Fruit fly (Drosophila melanogaster) S2 (cell line): ENCODE measurements around the gene grsm.

Source experiments
- CG8478 ChIP-seq: fragments of >200 bp; optimal IDR thresholded peaks from 2 replicates; lab custom pipeline; 2018
- CTCF ChIP-seq, 2 experiments: fragments of >200 bp; optimal IDR thresholded peaks; 2 replicates each; lab custom pipeline; 2018

dm6 chr3R:13015811-13016766 is 48.6 kb upstream of the grsm start:
- no peak for TF ChIP-seq CTCF (optimal IDR thresholded peaks at IDR 0.05; lab: Kevin White, UChicago)
- no peak for TF ChIP-seq CG8478 (lab: Kevin White, UChicago)
